Worm (Caenorhabditis elegans) whole organism, L1 larva: ENCODE data around the gene mks-3.

Experiments used
- ceh-8 ChIP-seq: fragments of 200-800 bp; sonication (Bioruptor generic); optimal IDR thresholded peaks from 2 replicates; lab custom pipeline; 2018; ENCODE audit warnings: mild to moderate bottlenecking, missing genetic modification characterization, moderate library complexity, missing compliant biosample characterization
- jun-1 ChIP-seq: fragments of 150-350 bp; optimal IDR thresholded peaks from 2 replicates; lab custom pipeline; 2014; ENCODE audit warnings: missing biosample characterization, missing genetic modification reagents, missing genetic modification characterization
- xbp-1 ChIP-seq: sonication (generic microtip); optimal IDR thresholded peaks from 2 replicates; lab custom pipeline; 2016; ENCODE audit warnings: missing genetic modification characterization, missing compliant biosample characterization

- TF ChIP-seq xbp-1 (tag; lab: Kevin White, UChicago) (no peak), ceh-8 (GFP tag; lab: Kevin White, UChicago) (no peak), jun-1 (tag; lab: Kevin White, UChicago) (no peak)
Measured at ce11 chrII:7531478-7531877, 52.0 kb downstream of the mks-3 start.
